Fruit fly (Drosophila melanogaster): ENCODE results near the gene msl-1.
A peak's percentile ranks its signal among the peaks of the same experiment; 100 is the strongest.

Gene msl-1

DNA sequence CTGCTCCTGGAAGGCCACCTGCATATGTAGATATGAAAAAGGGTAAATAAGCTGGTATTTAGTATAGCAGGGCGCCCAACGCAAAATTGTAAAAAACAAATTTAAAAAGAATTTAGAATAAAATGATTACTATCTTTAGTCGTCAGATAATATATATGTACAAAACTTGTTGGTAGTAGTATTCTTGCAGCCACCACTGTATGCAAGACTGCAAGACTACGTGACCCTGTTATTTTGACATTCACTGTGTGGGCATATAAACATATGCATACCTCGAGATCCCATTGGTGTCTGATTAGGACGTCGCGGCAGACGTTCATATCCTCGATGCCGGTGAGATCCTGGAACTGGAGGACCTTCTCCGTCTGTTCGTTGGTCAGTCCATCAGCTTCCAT is 19.2 kb upstream of the msl-1 start (continued):
- TF ChIP-seq Asciz (GFP tag; optimal IDR thresholded peaks at IDR 0.05) = no peak
- TF ChIP-seq E2f2 (GFP tag; IDR thresholded peaks at IDR 0.05) = peak; percentile 8; the same call in 1 of the 2 replicates
- no peak for TF ChIP-seq HmgZ (tag; optimal IDR thresholded peaks at IDR 0.05)
- TF ChIP-seq Jarid2 (GFP tag; optimal IDR thresholded peaks at IDR 0.05) = no peak
- TF ChIP-seq Ssrp (tag; optimal IDR thresholded peaks at IDR 0.05) = no peak
- TF ChIP-seq wek (GFP tag; optimal IDR thresholded peaks at IDR 0.05) = peak; percentile 30
- TF ChIP-seq MBD-R2 (GFP tag; IDR thresholded peaks at IDR 0.05) = no peak
- TF ChIP-seq Aef1 (GFP tag; IDR thresholded peaks at IDR 0.05) = peak; percentile 36; the same call in 1 of the 3 replicates
- TF ChIP-seq Hr51 (GFP tag; optimal IDR thresholded peaks at IDR 0.05) = peak in 1 of 2 experiments; percentile 26
- TF ChIP-seq CG12236 (GFP tag; optimal IDR thresholded peaks at IDR 0.05) = no peak
- no peak for TF ChIP-seq h (optimal IDR thresholded peaks at IDR 0.05)
- TF ChIP-seq CG32532 (GFP tag; IDR thresholded peaks at IDR 0.05) = peak; percentile 67
- peak; percentile 38 for TF ChIP-seq tin (GFP tag; optimal IDR thresholded peaks at IDR 0.05)
- peak; percentile 41 for TF ChIP-seq lilli (GFP tag; optimal IDR thresholded peaks at IDR 0.05)
- no peak for TF ChIP-seq hkb (optimal IDR thresholded peaks at IDR 0.05)
- peak; percentile 45; the same call in 1 of the 2 replicates for TF ChIP-seq hkb (GFP tag; IDR thresholded peaks at IDR 0.05)
- TF ChIP-seq NfI (GFP tag; optimal IDR thresholded peaks at IDR 0.05) = peak; percentile 18
- peak; percentile 16 for TF ChIP-seq vfl (GFP tag; optimal IDR thresholded peaks at IDR 0.05)
- TF ChIP-seq vvl (GFP tag; IDR thresholded peaks at IDR 0.05) = peak; percentile 59
- peak; percentile 56; the same call in 1 of the 2 replicates for TF ChIP-seq Rfx (GFP tag; IDR thresholded peaks at IDR 0.05)
- TF ChIP-seq CG17328 (GFP tag; IDR thresholded peaks at IDR 0.05) = peak; percentile 48; the same call in 1 of the 2 replicates
- TF ChIP-seq CG11696 (GFP tag; IDR thresholded peaks at IDR 0.05) = no peak
- peak; percentile 32 for TF ChIP-seq CG15514 (GFP tag; optimal IDR thresholded peaks at IDR 0.05)
- TF ChIP-seq Hr3 (GFP tag; optimal IDR thresholded peaks at IDR 0.05) = peak; percentile 23
- peak; percentile 36 to 46 for TF ChIP-seq dpn (GFP tag; optimal IDR thresholded peaks at IDR 0.05)
- no peak for TF ChIP-seq CG12071 (GFP tag; optimal IDR thresholded peaks at IDR 0.05)
- TF ChIP-seq Dfd (GFP tag; optimal IDR thresholded peaks at IDR 0.05) = no peak
- TF ChIP-seq CG10209 (GFP tag; optimal IDR thresholded peaks at IDR 0.05) = no peak
- no peak for TF ChIP-seq esg (GFP tag; conservative IDR thresholded peaks at IDR 0.05)
- TF ChIP-seq slbo (GFP tag; IDR thresholded peaks at IDR 0.05) = peak; percentile 77
- TF ChIP-seq CG6175 (GFP tag; IDR thresholded peaks at IDR 0.05) = no peak
- TF ChIP-seq CG12769 (tag; optimal IDR thresholded peaks at IDR 0.05) = peak; percentile 43
- peak; percentile 33 for TF ChIP-seq bab2 (GFP tag; optimal IDR thresholded peaks at IDR 0.05)
- TF ChIP-seq wor (GFP tag; IDR thresholded peaks at IDR 0.05) = no peak
- peak; percentile 21 for TF ChIP-seq luna (GFP tag; optimal IDR thresholded peaks at IDR 0.05)
- TF ChIP-seq vnd (GFP tag; IDR thresholded peaks at IDR 0.05; ENCODE audit: partially characterized antibody) = no peak
- TF ChIP-seq CG1602 (GFP tag; optimal IDR thresholded peaks at IDR 0.05) = peak; percentile 22
- TF ChIP-seq az2 (GFP tag; optimal IDR thresholded peaks at IDR 0.05) = peak; percentile 40
- no peak for TF ChIP-seq Dip2 (GFP tag; IDR thresholded peaks at IDR 0.05)
- no peak for TF ChIP-seq ewg (GFP tag; optimal IDR thresholded peaks at IDR 0.05)
- peak; percentile 32 for TF ChIP-seq CG10366 (GFP tag; IDR thresholded peaks at IDR 0.05)
- TF ChIP-seq Dbx (GFP tag; IDR thresholded peaks at IDR 0.05) = no peak
- TF ChIP-seq dmrt99B (tag; optimal IDR thresholded peaks at IDR 0.05) = no peak
- TF ChIP-seq PHDP (tag; optimal IDR thresholded peaks at IDR 0.05) = peak; percentile 39
- TF ChIP-seq HLH54F (GFP tag; optimal IDR thresholded peaks at IDR 0.05) = peak; percentile 4
- no peak for TF ChIP-seq Nf-YC (tag; optimal IDR thresholded peaks at IDR 0.05)
- no peak for TF ChIP-seq CG12391 (tag; optimal IDR thresholded peaks at IDR 0.05)
- TF ChIP-seq gro (GFP tag; optimal IDR thresholded peaks at IDR 0.05) = no peak
- TF ChIP-seq shn (GFP tag; optimal IDR thresholded peaks at IDR 0.05) = no peak
- TF ChIP-seq CG10979 (tag; optimal IDR thresholded peaks at IDR 0.05) = no peak
- TF ChIP-seq ttk (GFP tag; IDR thresholded peaks at IDR 0.05) = no peak
- peak; percentile 24 for TF ChIP-seq caup (GFP tag; optimal IDR thresholded peaks at IDR 0.05; ENCODE audit: severe bottlenecking)
